Fruit fly (Drosophila melanogaster): Measurements from ENCODE around the gene Atxn7.

The Atxn7 gene

DNA sequence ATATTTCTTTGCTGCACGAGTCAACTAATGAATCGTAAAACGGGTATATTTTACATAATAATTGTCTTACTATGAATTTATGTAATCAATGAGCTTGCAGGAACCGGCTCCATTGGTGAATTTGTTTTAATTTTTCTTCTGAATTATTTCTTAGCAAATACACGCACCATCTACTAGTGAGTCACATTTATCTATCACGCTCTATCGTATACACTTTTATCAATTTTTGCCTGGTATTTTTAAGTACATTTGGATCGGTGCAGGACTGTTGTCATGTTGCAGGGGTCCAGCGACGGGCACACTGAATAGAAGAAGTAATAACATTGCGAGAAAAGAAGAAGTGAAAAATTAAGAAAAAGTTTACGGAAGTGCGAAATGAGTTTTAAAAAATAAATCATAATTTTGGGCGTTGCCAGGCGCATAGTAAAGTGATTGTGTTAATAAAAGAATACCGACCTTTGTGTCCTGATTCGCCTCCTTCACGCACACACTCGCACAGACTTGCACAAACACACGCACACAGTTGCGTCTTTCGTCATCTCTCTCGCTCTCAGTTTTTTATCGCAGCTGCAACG, 10.5 kb upstream of the Atxn7 start, which contains the start of the genes Rab5 and Axud1 (continued):
- no peak for TF ChIP-seq shn (GFP tag; optimal IDR thresholded peaks at IDR 0.05)
- peak; percentile 19 for TF ChIP-seq Nf-YB (GFP tag; optimal IDR thresholded peaks at IDR 0.05)
- peak; percentile 75 for TF ChIP-seq Lhr (GFP tag; optimal IDR thresholded peaks at IDR 0.05)
- no peak for TF ChIP-seq CG6689 (GFP tag; IDR thresholded peaks at IDR 0.05)
- no peak for TF ChIP-seq chn (GFP tag; optimal IDR thresholded peaks at IDR 0.05)
- TF ChIP-seq dm (GFP tag; optimal IDR thresholded peaks at IDR 0.05): peak; percentile 42
- no peak for TF ChIP-seq maf-S (GFP tag; optimal IDR thresholded peaks at IDR 0.05)
- TF ChIP-seq CG8359 (GFP tag; optimal IDR thresholded peaks at IDR 0.05; ENCODE audit: borderline replicate concordance): no peak
- peak; percentile 41; the same call in 1 of the 3 replicates for TF ChIP-seq CG17361 (GFP tag; IDR thresholded peaks at IDR 0.05)
- no peak for TF ChIP-seq Meics (GFP tag; optimal IDR thresholded peaks at IDR 0.05)
- no peak for TF ChIP-seq CG2875 (GFP tag; optimal IDR thresholded peaks at IDR 0.05)
- peak; percentile 59 for TF ChIP-seq Sry-δ (GFP tag; optimal IDR thresholded peaks at IDR 0.05)
- peak; percentile 97 for TF ChIP-seq gfzf (GFP tag; optimal IDR thresholded peaks at IDR 0.05)
- TF ChIP-seq hkb (optimal IDR thresholded peaks at IDR 0.05): no peak
- TF ChIP-seq hkb (GFP tag; IDR thresholded peaks at IDR 0.05): no peak; the same call in 1 of the 2 replicates
- no peak for TF ChIP-seq CG14667 (GFP tag; IDR thresholded peaks at IDR 0.05)
- TF ChIP-seq ken (GFP tag; IDR thresholded peaks at IDR 0.05): no peak
- no peak for TF ChIP-seq CG3726 (GFP tag; IDR thresholded peaks at IDR 0.05)
- TF ChIP-seq mam (GFP tag; optimal IDR thresholded peaks at IDR 0.05): no peak
- no peak for TF ChIP-seq ara (GFP tag; IDR thresholded peaks at IDR 0.05)
- no peak for TF ChIP-seq bcd (GFP tag; optimal IDR thresholded peaks at IDR 0.05)
- TF ChIP-seq ewg (GFP tag; optimal IDR thresholded peaks at IDR 0.05): no peak
- TF ChIP-seq cato (GFP tag; optimal IDR thresholded peaks at IDR 0.05; ENCODE audit: borderline replicate concordance): no peak
- no peak for TF ChIP-seq yki (optimal IDR thresholded peaks at IDR 0.05)
- TF ChIP-seq chif (GFP tag; optimal IDR thresholded peaks at IDR 0.05): no peak
- TF ChIP-seq CG7963 (GFP tag; IDR thresholded peaks at IDR 0.05; ENCODE audit: partially characterized antibody): no peak
- no peak for TF ChIP-seq CG31388 (GFP tag; optimal IDR thresholded peaks at IDR 0.05)
- no peak for TF ChIP-seq Scr (GFP tag; IDR thresholded peaks at IDR 0.05; ENCODE audit: partially characterized antibody)
- no peak for TF ChIP-seq PHDP (tag; optimal IDR thresholded peaks at IDR 0.05)
- no peak for TF ChIP-seq CG34376 (GFP tag; optimal IDR thresholded peaks at IDR 0.05)
- TF ChIP-seq dysf (GFP tag; IDR thresholded peaks at IDR 0.05): no peak
- TF ChIP-seq CG1603 (tag; optimal IDR thresholded peaks at IDR 0.05): peak; percentile 47
- TF ChIP-seq HLH3B (GFP tag; IDR thresholded peaks at IDR 0.05): no peak
- no peak for TF ChIP-seq caup (GFP tag; optimal IDR thresholded peaks at IDR 0.05; ENCODE audit: severe bottlenecking)
- TF ChIP-seq Lpt (GFP tag; optimal IDR thresholded peaks at IDR 0.05): no peak
- no peak for TF ChIP-seq corto (GFP tag; optimal IDR thresholded peaks at IDR 0.05)
- TF ChIP-seq Awh (GFP tag; IDR thresholded peaks at IDR 0.05): no peak
- TF ChIP-seq CG3847 (GFP tag; IDR thresholded peaks at IDR 0.05): no peak
- TF ChIP-seq CG14441 (GFP tag; IDR thresholded peaks at IDR 0.05): no peak
- no peak for TF ChIP-seq CG6654 (GFP tag; optimal IDR thresholded peaks at IDR 0.05)
- peak; percentile 64 for TF ChIP-seq Med (GFP tag)
- TF ChIP-seq Oli (tag; optimal IDR thresholded peaks at IDR 0.05): no peak
- TF ChIP-seq MESR4 (GFP tag; optimal IDR thresholded peaks at IDR 0.05): peak; percentile 71
- no peak for TF ChIP-seq Camta (GFP tag; optimal IDR thresholded peaks at IDR 0.05)
- TF ChIP-seq kni (GFP tag; optimal IDR thresholded peaks at IDR 0.05): no peak
- no peak for TF ChIP-seq Vsx1 (GFP tag; optimal IDR thresholded peaks at IDR 0.05)
- TF ChIP-seq trh (GFP tag; optimal IDR thresholded peaks at IDR 0.05): no peak
- no peak for TF ChIP-seq nerfin-2 (GFP tag; IDR thresholded peaks at IDR 0.05; ENCODE audit: partially characterized antibody)
- TF ChIP-seq CG17328 (GFP tag; IDR thresholded peaks at IDR 0.05): no peak
- no peak for TF ChIP-seq ham (GFP tag; IDR thresholded peaks at IDR 0.05)
- TF ChIP-seq sc (optimal IDR thresholded peaks at IDR 0.05): no peak
- TF ChIP-seq sc (GFP tag; optimal IDR thresholded peaks at IDR 0.05): no peak

Measured in whole organism, embryonic.